Worm (Caenorhabditis elegans) whole organism, L4/young adult: ENCODE data around the gene srw-71.
A peak's percentile ranks its signal among the peaks of the same experiment; 100 is the strongest.

Source experiments
- W03F9.2 ChIP-seq: fragments of 150-350 bp; optimal IDR thresholded peaks from 2 replicates; lab custom pipeline; 2014; ENCODE audit warnings: missing biosample characterization, missing genetic modification characterization
- dao-5 ChIP-seq: sonication (generic microtip); optimal IDR thresholded peaks from 2 replicates; lab custom pipeline; 2016; ENCODE audit warnings: missing genotype, missing genetic modification characterization, moderate library complexity, missing compliant biosample characterization
- him-1 ChIP-seq: sonication (generic microtip); optimal IDR thresholded peaks from 2 replicates; lab custom pipeline; 2016; ENCODE audit warnings: missing genotype, missing genetic modification reagents, missing genetic modification characterization, missing compliant biosample characterization

The srw-71 gene

ce11 chrV:7437985-7438384, 7.1 kb upstream of the srw-71 start, which contains the start of gene F25E5.16:
Gene F25E5.16, plus strand, starts transcription at chrV:7438285.
- TF ChIP-seq him-1 (tag; lab: Kevin White, UChicago) = no peak
- TF ChIP-seq dao-5 (tag; lab: Kevin White, UChicago) = no peak
- no peak for TF ChIP-seq W03F9.2 (tag; lab: Kevin White, UChicago)

- TF ChIP-seq dao-5 (tag; lab: Kevin White, UChicago) (no peak), W03F9.2 (tag; lab: Kevin White, UChicago) (no peak), him-1 (tag; lab: Kevin White, UChicago) (no peak)
These were observed 6.6 kb upstream of the srw-71 start, which contains the start of gene F25E5.9 for ce11 chrV:7437538-7437937. Gene F25E5.9, minus strand, starts transcription at chrV:7437919.

ce11 chrV:7436911-7437310, 6.0 kb upstream of the srw-71 start:
- TF ChIP-seq dao-5 (tag; lab: Kevin White, UChicago) (no peak), W03F9.2 (tag; lab: Kevin White, UChicago) (no peak), him-1 (tag; lab: Kevin White, UChicago) (no peak)

- TF ChIP-seq dao-5 (tag; lab: Kevin White, UChicago) (no peak), him-1 (tag; lab: Kevin White, UChicago) (no peak), W03F9.2 (tag; lab: Kevin White, UChicago) (no peak)
These were observed 5.6 kb upstream of the srw-71 start for ce11 chrV:7436509-7436908.

- no peak for TF ChIP-seq dao-5 (tag; lab: Kevin White, UChicago)
- TF ChIP-seq W03F9.2 (tag; lab: Kevin White, UChicago) = no peak
- no peak for TF ChIP-seq him-1 (tag; lab: Kevin White, UChicago)
These were observed 4.7 kb upstream of the srw-71 start, which contains the start of the genes ddo-2 and F25E5.8 for ce11 chrV:7435376-7436204. Gene ddo-2, minus strand, starts transcription at chrV:7435705. Gene F25E5.8, plus strand, starts transcription at chrV:7435930.

- peak; percentile 0 for TF ChIP-seq W03F9.2 (tag; lab: Kevin White, UChicago)
- TF ChIP-seq dao-5 (tag; lab: Kevin White, UChicago) = no peak
These were observed 4.0 kb upstream of the srw-71 start for ce11 chrV:7434805-7435363.

ce11 chrV:7432441-7433146, 1.7 kb upstream of the srw-71 start:
- no peak for TF ChIP-seq dao-5 (tag; lab: Kevin White, UChicago)
- TF ChIP-seq W03F9.2 (tag; lab: Kevin White, UChicago) = no peak
- TF ChIP-seq him-1 (tag; lab: Kevin White, UChicago) = no peak

ce11 chrV:7428880-7429279, 2.0 kb downstream of the srw-71 start, which contains the start of gene srw-69:
Gene srw-69, minus strand, starts transcription at chrV:7428980.
- TF ChIP-seq him-1 (tag; lab: Kevin White, UChicago) = no peak
- TF ChIP-seq dao-5 (tag; lab: Kevin White, UChicago) = no peak
- no peak for TF ChIP-seq W03F9.2 (tag; lab: Kevin White, UChicago)

- TF ChIP-seq him-1 (tag; lab: Kevin White, UChicago) (no peak), W03F9.2 (tag; lab: Kevin White, UChicago) (no peak), dao-5 (tag; lab: Kevin White, UChicago) (no peak)
These were observed 4.3 kb downstream of the srw-71 start, which contains the start of gene srw-68 for ce11 chrV:7426594-7426993. Gene srw-68, minus strand, starts transcription at chrV:7426694.

- TF ChIP-seq W03F9.2 (tag; lab: Kevin White, UChicago) = no peak
- TF ChIP-seq him-1 (tag; lab: Kevin White, UChicago) = no peak
- no peak for TF ChIP-seq dao-5 (tag; lab: Kevin White, UChicago)
These were observed 6.6 kb downstream of the srw-71 start, which contains the start of gene F18E3.10 for ce11 chrV:7424336-7424735. Gene F18E3.10, minus strand, starts transcription at chrV:7424436.

- TF ChIP-seq W03F9.2 (tag; lab: Kevin White, UChicago) = no peak
- no peak for TF ChIP-seq dao-5 (tag; lab: Kevin White, UChicago)
- no peak for TF ChIP-seq him-1 (tag; lab: Kevin White, UChicago)
These were observed 10.8 kb downstream of the srw-71 start, which contains the start of gene srxa-4 for ce11 chrV:7420162-7420561. Gene srxa-4, plus strand, starts transcription at chrV:7420462.

ce11 chrV:7417018-7417716, 13.7 kb downstream of the srw-71 start, which contains the start of gene srw-67:
Gene srw-67, plus strand, starts transcription at chrV:7417660.
- TF ChIP-seq dao-5 (tag; lab: Kevin White, UChicago) (no peak), him-1 (tag; lab: Kevin White, UChicago) (no peak), W03F9.2 (tag; lab: Kevin White, UChicago) (no peak)
